Worm (Caenorhabditis elegans): ENCODE results near the gene str-228.
"Not testable (repeated sequence)": the region's sequence is repeated elsewhere in the genome, so short reads cannot be mapped to it uniquely, and the experiment has no call there.

The str-228 gene

ce11 chrV:3502038-3502437 is 7.9 kb upstream of the str-228 start, which contains the start of the genes C07G3.8 and C07G3.10:
Gene C07G3.8, minus strand, starts transcription at chrV:3502138.
Gene C07G3.10, plus strand, starts transcription at chrV:3502307.
- TF ChIP-seq dao-5 (tag; optimal IDR thresholded peaks at IDR 0.05) (no peak), W03F9.2 (tag; optimal IDR thresholded peaks at IDR 0.05) (no peak), him-1 (tag; optimal IDR thresholded peaks at IDR 0.05) (no peak)

- no peak for TF ChIP-seq W03F9.2 (tag; optimal IDR thresholded peaks at IDR 0.05)
- TF ChIP-seq dao-5 (tag; optimal IDR thresholded peaks at IDR 0.05), result no peak
- TF ChIP-seq him-1 (tag; optimal IDR thresholded peaks at IDR 0.05), result no peak
Measured at ce11 chrV:3505745-3506144, 4.2 kb upstream of the str-228 start.

- TF ChIP-seq dao-5, W03F9.2, him-1 (tag; optimal IDR thresholded peaks at IDR 0.05): not testable (repeated sequence)
Measured at ce11 chrV:3506252-3506651, 3.7 kb upstream of the str-228 start, which contains the start of gene ugt-64. Gene ugt-64, minus strand, starts transcription at chrV:3506352.

- no peak for TF ChIP-seq dao-5 (tag; optimal IDR thresholded peaks at IDR 0.05)
- no peak for TF ChIP-seq W03F9.2 (tag; optimal IDR thresholded peaks at IDR 0.05)
- no peak for TF ChIP-seq him-1 (tag; optimal IDR thresholded peaks at IDR 0.05)
Measured at ce11 chrV:3507691-3508090, 2.3 kb upstream of the str-228 start, which contains the start of gene str-225. Gene str-225, plus strand, starts transcription at chrV:3507822.

ce11 chrV:3512381-3512780 is 2.4 kb downstream of the str-228 start, which contains the start of gene str-226:
Gene str-226, plus strand, starts transcription at chrV:3512681.
- TF ChIP-seq him-1 (tag; optimal IDR thresholded peaks at IDR 0.05), result no peak
- TF ChIP-seq W03F9.2 (tag; optimal IDR thresholded peaks at IDR 0.05), result no peak
- TF ChIP-seq dao-5 (tag; optimal IDR thresholded peaks at IDR 0.05), result no peak

- TF ChIP-seq dao-5 (tag; optimal IDR thresholded peaks at IDR 0.05), result no peak
- no peak for TF ChIP-seq him-1 (tag; optimal IDR thresholded peaks at IDR 0.05)
- TF ChIP-seq W03F9.2 (tag; optimal IDR thresholded peaks at IDR 0.05), result no peak
Measured at ce11 chrV:3517889-3518288, 7.9 kb downstream of the str-228 start, which contains the start of gene str-227. Gene str-227, plus strand, starts transcription at chrV:3518189.

ce11 chrV:3523262-3523661 is 13.3 kb downstream of the str-228 start, which contains the start of gene irg-1:
Gene irg-1, plus strand, starts transcription at chrV:3523587.
- no peak for TF ChIP-seq dao-5 (tag; optimal IDR thresholded peaks at IDR 0.05)
- TF ChIP-seq W03F9.2 (tag; optimal IDR thresholded peaks at IDR 0.05), result no peak
- no peak for TF ChIP-seq him-1 (tag; optimal IDR thresholded peaks at IDR 0.05)

- TF ChIP-seq dao-5 (tag; optimal IDR thresholded peaks at IDR 0.05) (no peak), W03F9.2 (tag; optimal IDR thresholded peaks at IDR 0.05) (no peak), him-1 (tag; optimal IDR thresholded peaks at IDR 0.05) (no peak)
Measured at ce11 chrV:3524970-3525369, 15.0 kb downstream of the str-228 start, which contains the start of gene T24A6.7. Gene T24A6.7, plus strand, starts transcription at chrV:3525270.

- TF ChIP-seq W03F9.2 (tag; optimal IDR thresholded peaks at IDR 0.05) (no peak), dao-5 (tag; optimal IDR thresholded peaks at IDR 0.05) (no peak), him-1 (tag; optimal IDR thresholded peaks at IDR 0.05) (no peak)
Measured at ce11 chrV:3526882-3527281, 16.9 kb downstream of the str-228 start, which contains the start of gene str-260. Gene str-260, plus strand, starts transcription at chrV:3527182.

- TF ChIP-seq dao-5 (tag; optimal IDR thresholded peaks at IDR 0.05), result no peak
- TF ChIP-seq W03F9.2 (tag; optimal IDR thresholded peaks at IDR 0.05), result no peak
- no peak for TF ChIP-seq him-1 (tag; optimal IDR thresholded peaks at IDR 0.05)
Measured at ce11 chrV:3530403-3530802, 20.4 kb downstream of the str-228 start, which contains the start of gene srbc-66. Gene srbc-66, plus strand, starts transcription at chrV:3530703.

- TF ChIP-seq him-1 (tag; optimal IDR thresholded peaks at IDR 0.05), result no peak
- no peak for TF ChIP-seq W03F9.2 (tag; optimal IDR thresholded peaks at IDR 0.05)
Measured at ce11 chrV:3535260-3535659, 25.3 kb downstream of the str-228 start, which contains the start of gene nhr-221. Gene nhr-221, minus strand, starts transcription at chrV:3535360.

ce11 chrV:3538307-3538706 is 28.3 kb downstream of the str-228 start, which contains the start of gene nhr-93:
Gene nhr-93, minus strand, starts transcription at chrV:3538407.
- TF ChIP-seq him-1 (tag; optimal IDR thresholded peaks at IDR 0.05) (no peak), W03F9.2 (tag; optimal IDR thresholded peaks at IDR 0.05) (no peak), dao-5 (tag; optimal IDR thresholded peaks at IDR 0.05) (no peak)

- TF ChIP-seq W03F9.2 (tag; optimal IDR thresholded peaks at IDR 0.05) (no peak), him-1 (tag; optimal IDR thresholded peaks at IDR 0.05) (no peak), dao-5 (tag; optimal IDR thresholded peaks at IDR 0.05) (no peak)
Measured at ce11 chrV:3541117-3541516, 31.1 kb downstream of the str-228 start, which contains the start of gene srbc-67. Gene srbc-67, minus strand, starts transcription at chrV:3541217.

- TF ChIP-seq dao-5 (tag; optimal IDR thresholded peaks at IDR 0.05) (no peak), W03F9.2 (tag; optimal IDR thresholded peaks at IDR 0.05) (no peak), him-1 (tag; optimal IDR thresholded peaks at IDR 0.05) (no peak)
Measured at ce11 chrV:3543344-3543743, 33.4 kb downstream of the str-228 start, which contains the start of gene nhr-222. Gene nhr-222, minus strand, starts transcription at chrV:3543444.
